Fruit fly (Drosophila melanogaster) whole organism, embryonic: ENCODE results near the gene mAChR-B.
A peak's percentile ranks its signal among the peaks of the same experiment; 100 is the strongest.

ENCODE experiments used
- Bdp1 ChIP-seq: fragments of 200-800 bp; sonication (Bioruptor generic); optimal IDR thresholded peaks from 3 replicates; lab custom pipeline; 2016; ENCODE audit warnings: missing biosample characterization, missing genetic modification characterization
- CG10543 ChIP-seq: fragments of 200-800 bp; sonication (Bioruptor generic); optimal IDR thresholded peaks from 3 replicates; lab custom pipeline; 2017; ENCODE audit warnings: missing biosample characterization, mild to moderate bottlenecking, missing genetic modification characterization, moderate library complexity
- CG11456 ChIP-seq: fragments of 200-800 bp; sonication (Bioruptor generic); IDR thresholded peaks from 3 replicates; pipeline ENCODE4 v1.3.6; 2022; ENCODE audit warnings: missing biosample characterization, missing genetic modification characterization
- CG11723 ChIP-seq: fragments of 200-800 bp; sonication (Bioruptor generic); optimal IDR thresholded peaks from 2 replicates; lab custom pipeline; 2017; ENCODE audit warnings: missing biosample characterization, mild to moderate bottlenecking, missing genetic modification characterization
- CG12391 ChIP-seq: fragments of 200-800 bp; sonication (Bioruptor generic); optimal IDR thresholded peaks from 3 replicates; lab custom pipeline; 2018; ENCODE audit warnings: missing biosample characterization, mild to moderate bottlenecking, missing genetic modification characterization, moderate library complexity
- CG12744 ChIP-seq: fragments of 200-800 bp; sonication (Bioruptor generic); optimal IDR thresholded peaks from 2 replicates; lab custom pipeline; 2016; ENCODE audit warnings: missing biosample characterization, missing genetic modification characterization
- CG13287 ChIP-seq: fragments of 200-800 bp; sonication (Bioruptor generic); IDR thresholded peaks from 2 replicates; pipeline ENCODE4 v1.3.6; 2022; ENCODE audit warnings: missing biosample characterization, missing genetic modification characterization; ENCODE audit not compliant: partially characterized antibody
- CG13624 ChIP-seq: fragments of 200-800 bp; sonication (Bioruptor generic); optimal IDR thresholded peaks from 2 replicates; lab custom pipeline; 2016; ENCODE audit warnings: missing biosample characterization, missing genetic modification characterization
- CG14710 ChIP-seq: fragments of 200-800 bp; sonication (Bioruptor generic); optimal IDR thresholded peaks from 3 replicates; lab custom pipeline; 2019; ENCODE audit warnings: missing biosample characterization, mild to moderate bottlenecking, missing genetic modification characterization, moderate library complexity
- CG15011 ChIP-seq: fragments of 200-800 bp; sonication (Bioruptor generic); optimal IDR thresholded peaks from 3 replicates; lab custom pipeline; 2018; ENCODE audit warnings: missing biosample characterization, mild to moderate bottlenecking, missing genetic modification characterization
- CG15269 ChIP-seq: fragments of 200-800 bp; sonication (Bioruptor generic); optimal IDR thresholded peaks from 2 replicates; lab custom pipeline; 2018; ENCODE audit warnings: missing biosample characterization, mild to moderate bottlenecking, missing genetic modification characterization, moderate library complexity
- CG16813 ChIP-seq: fragments of 200-800 bp; sonication (Bioruptor generic); IDR thresholded peaks from 3 replicates; pipeline ENCODE4 v1.3.6; 2022; ENCODE audit warnings: missing biosample characterization, missing genetic modification characterization; ENCODE audit not compliant: partially characterized antibody
- CG33557 ChIP-seq: fragments of 200-800 bp; sonication (Bioruptor generic); optimal IDR thresholded peaks from 2 replicates; lab custom pipeline; 2019; ENCODE audit warnings: missing biosample characterization, mild to moderate bottlenecking, missing genetic modification characterization, moderate library complexity
- CG34376 ChIP-seq: fragments of 200-800 bp; sonication (Bioruptor generic); optimal IDR thresholded peaks from 2 replicates; lab custom pipeline; 2018; ENCODE audit warnings: missing biosample characterization, mild to moderate bottlenecking, missing genetic modification characterization
- CG4820 ChIP-seq: fragments of 200-800 bp; sonication (Bioruptor generic); optimal IDR thresholded peaks from 3 replicates; lab custom pipeline; 2016; ENCODE audit warnings: missing biosample characterization, missing genetic modification characterization
- CG6175 ChIP-seq: fragments of 200-800 bp; sonication (Bioruptor generic); IDR thresholded peaks from 3 replicates; pipeline ENCODE4 v1.3.6; 2022; ENCODE audit warnings: missing biosample characterization, missing genetic modification characterization
- CG7928 ChIP-seq: fragments of 200-800 bp; sonication (Bioruptor generic); optimal IDR thresholded peaks from 2 replicates; lab custom pipeline; 2017; ENCODE audit warnings: missing biosample characterization, mild to moderate bottlenecking, missing genetic modification characterization
- D19A ChIP-seq: fragments of 200-800 bp; optimal IDR thresholded peaks from 3 replicates; lab custom pipeline; 2019; ENCODE audit warnings: missing biosample characterization, mild to moderate bottlenecking, missing genetic modification characterization, moderate library complexity
- GATAe ChIP-seq: fragments of 200-800 bp; sonication (Bioruptor generic); conservative IDR thresholded peaks from 2 replicates; pipeline ENCODE4 v1.3.6; 2022; ENCODE audit warnings: missing biosample characterization, missing genetic modification characterization
- Hey ChIP-seq: fragments of 200-800 bp; sonication (Bioruptor generic); optimal IDR thresholded peaks from 3 replicates; lab custom pipeline; 2018; ENCODE audit warnings: missing biosample characterization, mild to moderate bottlenecking, missing genetic modification characterization
- Hr51 ChIP-seq, 2 experiments: fragments of 200-800 bp; sonication (Bioruptor generic); optimal IDR thresholded peaks; 2 replicates in 1 of 2; 3 replicates in 1 of 2; lab custom pipeline; 2016 to 2018; ENCODE audit warnings: missing biosample characterization in 2 of 2, missing genetic modification characterization in 2 of 2, mild to moderate bottlenecking in 1 of 2, moderate library complexity in 1 of 2
- Hr78 ChIP-seq, 2 experiments: fragments of 200-800 bp in 1 of 2; fragments of >200 bp in 1 of 2; sonication (Bioruptor generic) in 1 of 2; optimal IDR thresholded peaks; 2 replicates each; lab custom pipeline; 2017 to 2019; ENCODE audit warnings: missing biosample characterization in 2 of 2, missing genetic modification characterization in 2 of 2, mild to moderate bottlenecking in 1 of 2, moderate library complexity in 1 of 2
- Lhr ChIP-seq: fragments of 200-800 bp; sonication (Bioruptor generic); optimal IDR thresholded peaks from 3 replicates; lab custom pipeline; 2017; ENCODE audit warnings: mild to moderate bottlenecking, missing biosample characterization, missing genetic modification reagents, missing genetic modification characterization
- Nf-YC ChIP-seq: fragments of 200-800 bp; optimal IDR thresholded peaks from 3 replicates; lab custom pipeline; 2019; ENCODE audit warnings: missing biosample characterization, mild to moderate bottlenecking, missing genetic modification characterization, moderate library complexity
- Xbp1 ChIP-seq: fragments of 200-800 bp; sonication (Bioruptor generic); optimal IDR thresholded peaks from 3 replicates; lab custom pipeline; 2016; ENCODE audit warnings: missing biosample characterization, mild to moderate bottlenecking, missing genetic modification characterization
- Xrp1 ChIP-seq: fragments of 200-800 bp; sonication (Bioruptor generic); IDR thresholded peaks from 2 replicates; pipeline ENCODE4 v1.3.6; 2022; ENCODE audit warnings: missing biosample characterization, missing genetic modification characterization
- bbx ChIP-seq: fragments of 200-800 bp; sonication (Bioruptor generic); IDR thresholded peaks from 2 replicates; pipeline ENCODE4 v1.3.6; 2022; ENCODE audit warnings: missing biosample characterization, missing genetic modification characterization; ENCODE audit not compliant: partially characterized antibody
- chif ChIP-seq, 2 experiments: fragments of 200-800 bp; sonication (Bioruptor generic); optimal IDR thresholded peaks; 3 replicates each; lab custom pipeline; 2016; ENCODE audit warnings: missing biosample characterization in 2 of 2, missing genetic modification characterization in 2 of 2
- chn ChIP-seq: fragments of 200-800 bp; sonication (Bioruptor generic); optimal IDR thresholded peaks from 2 replicates; lab custom pipeline; 2016; ENCODE audit warnings: missing biosample characterization, missing genetic modification characterization
- dmrt11E ChIP-seq: fragments of 200-800 bp; sonication (Bioruptor generic); optimal IDR thresholded peaks from 3 replicates; lab custom pipeline; 2018; ENCODE audit warnings: missing biosample characterization, mild to moderate bottlenecking, missing genetic modification characterization, moderate library complexity
- dmrt99B ChIP-seq: fragments of 200-800 bp; sonication (Bioruptor generic); optimal IDR thresholded peaks from 2 replicates; lab custom pipeline; 2018; ENCODE audit warnings: missing biosample characterization, mild to moderate bottlenecking, missing genetic modification characterization, moderate library complexity
- ems ChIP-seq: fragments of 200-800 bp; sonication (Bioruptor generic); optimal IDR thresholded peaks from 3 replicates; lab custom pipeline; 2016; ENCODE audit warnings: missing biosample characterization, missing genetic modification characterization
- fd64A ChIP-seq: fragments of 200-800 bp; sonication (Bioruptor generic); optimal IDR thresholded peaks from 3 replicates; lab custom pipeline; 2018; ENCODE audit warnings: missing biosample characterization, mild to moderate bottlenecking, missing genetic modification characterization
- fu2 ChIP-seq: fragments of 200-800 bp; sonication (Bioruptor generic); optimal IDR thresholded peaks from 2 replicates; lab custom pipeline; 2016; ENCODE audit warnings: missing biosample characterization, missing genetic modification characterization
- nerfin-1 ChIP-seq: fragments of 200-800 bp; sonication (Bioruptor generic); optimal IDR thresholded peaks from 3 replicates; lab custom pipeline; 2019; ENCODE audit warnings: missing biosample characterization, mild to moderate bottlenecking, missing genetic modification characterization, moderate library complexity
- nerfin-2 ChIP-seq: fragments of 200-800 bp; sonication (Bioruptor generic); IDR thresholded peaks from 2 replicates; pipeline ENCODE4 v1.3.6; 2022; ENCODE audit warnings: missing biosample characterization, missing genetic modification characterization; ENCODE audit not compliant: partially characterized antibody
- oc ChIP-seq: fragments of 200-800 bp; sonication (Bioruptor generic); optimal IDR thresholded peaks from 2 replicates; lab custom pipeline; 2018; ENCODE audit warnings: missing biosample characterization, mild to moderate bottlenecking, missing genetic modification characterization, moderate library complexity
- pzg ChIP-seq: fragments of 200-800 bp; sonication (Bioruptor generic); optimal IDR thresholded peaks from 3 replicates; lab custom pipeline; 2018; ENCODE audit warnings: missing biosample characterization, mild to moderate bottlenecking, missing genetic modification characterization, moderate library complexity
- schlank ChIP-seq: fragments of 200-800 bp; sonication (Bioruptor generic); optimal IDR thresholded peaks from 2 replicates; lab custom pipeline; 2018; ENCODE audit warnings: missing biosample characterization, mild to moderate bottlenecking, missing genetic modification characterization
- scrt ChIP-seq: fragments of 200-800 bp; sonication (Bioruptor generic); optimal IDR thresholded peaks from 2 replicates; lab custom pipeline; 2018; ENCODE audit warnings: missing biosample characterization, mild to moderate bottlenecking, missing genetic modification characterization, moderate library complexity
- sna ChIP-seq: fragments of 200-800 bp; sonication (Bioruptor generic); IDR thresholded peaks from 2 replicates; pipeline ENCODE4 v1.3.6; 2022; ENCODE audit warnings: missing biosample characterization, missing genetic modification characterization; ENCODE audit not compliant: partially characterized antibody
- tap ChIP-seq: fragments of 200-800 bp; optimal IDR thresholded peaks from 3 replicates; lab custom pipeline; 2019; ENCODE audit warnings: missing biosample characterization, mild to moderate bottlenecking, missing genetic modification characterization, moderate library complexity
- tna ChIP-seq: fragments of 200-800 bp; sonication (Bioruptor generic); IDR thresholded peaks from 2 replicates; pipeline ENCODE4 v1.3.6; 2022; ENCODE audit warnings: missing biosample characterization, missing genetic modification characterization; ENCODE audit not compliant: partially characterized antibody
- twi ChIP-seq: fragments of 200-800 bp; optimal IDR thresholded peaks from 2 replicates; lab custom pipeline; 2019; ENCODE audit warnings: missing biosample characterization, mild to moderate bottlenecking, missing genetic modification characterization, moderate library complexity
- unc-4 ChIP-seq: fragments of 200-800 bp; sonication (Bioruptor generic); IDR thresholded peaks from 2 replicates; pipeline ENCODE4 v1.3.6; 2022; ENCODE audit warnings: missing biosample characterization, missing genetic modification characterization; ENCODE audit not compliant: partially characterized antibody
- usp ChIP-seq: fragments of >200 bp; optimal IDR thresholded peaks from 2 replicates; lab custom pipeline; 2017; ENCODE audit warnings: missing biosample characterization, missing genetic modification characterization
- wek ChIP-seq: fragments of 200-800 bp; sonication (Bioruptor generic); optimal IDR thresholded peaks from 3 replicates; lab custom pipeline; 2018; ENCODE audit warnings: missing biosample characterization, mild to moderate bottlenecking, missing genetic modification characterization, moderate library complexity

Gene mAChR-B

dm6 chr3R:8113833-8114673, 55.0 kb downstream of the mAChR-B start (continued):
- no peak for TF ChIP-seq usp (GFP tag; lab: Kevin White, UChicago)
- peak; percentile 18 for TF ChIP-seq wek (GFP tag; lab: Kevin White, UChicago)
- TF ChIP-seq tna (GFP tag; lab: Robert Waterston, UW), result no peak
- no peak for TF ChIP-seq CG16813 (GFP tag; lab: Robert Waterston, UW)
- TF ChIP-seq ems (GFP tag; lab: Kevin White, UChicago), result peak; percentile 86
- peak; percentile 86 for TF ChIP-seq dmrt99B
- peak; percentile 92 for TF ChIP-seq Xrp1 (GFP tag; lab: Robert Waterston, UW)
- TF ChIP-seq CG15011 (GFP tag; lab: Kevin White, UChicago), result peak; percentile 82
- peak; percentile 86 for TF ChIP-seq CG15269 (tag; lab: Kevin White, UChicago)
- TF ChIP-seq CG11456 (GFP tag; lab: Robert Waterston, UW), result peak; percentile 81
- TF ChIP-seq tap (tag; lab: Kevin White, UChicago), result peak; percentile 87
- peak; percentile 72 for TF ChIP-seq CG10543
- no peak for TF ChIP-seq bbx (GFP tag; lab: Robert Waterston, UW)
- TF ChIP-seq pzg (GFP tag; lab: Kevin White, UChicago), result no peak
- no peak for TF ChIP-seq nerfin-2 (GFP tag; lab: Robert Waterston, UW)
- TF ChIP-seq CG12744, result peak; percentile 84
- peak; percentile 13 for TF ChIP-seq CG33557
- TF ChIP-seq CG11723 (GFP tag; lab: Kevin White, UChicago), result peak; percentile 56
- TF ChIP-seq fu2, result peak; percentile 67
- TF ChIP-seq CG13287 (GFP tag; lab: Robert Waterston, UW), result no peak
- TF ChIP-seq D19A (tag; lab: Kevin White, UChicago), result peak; percentile 79
- TF ChIP-seq CG13624 (GFP tag; lab: Kevin White, UChicago), result peak; percentile 86
- peak in 1 of 2 experiments; percentile 39 for TF ChIP-seq Hr78 (GFP tag; optimal IDR thresholded peaks at IDR 0.05; lab: Kevin White, UChicago)
- peak; percentile 27 for TF ChIP-seq nerfin-1
- TF ChIP-seq Bdp1 (GFP tag; lab: Kevin White, UChicago), result peak; percentile 52
- peak; percentile 32 for TF ChIP-seq schlank (tag; lab: Kevin White, UChicago)
- TF ChIP-seq Nf-YC (tag; lab: Kevin White, UChicago), result peak; percentile 31
- TF ChIP-seq CG14710 (tag; lab: Kevin White, UChicago), result peak; percentile 77
- peak; percentile 21 for TF ChIP-seq CG34376 (GFP tag; lab: Kevin White, UChicago)
- peak; percentile 78 for TF ChIP-seq oc (tag; lab: Kevin White, UChicago)
- peak; percentile 80 for TF ChIP-seq Xbp1
- peak; percentile 83 for TF ChIP-seq chn
- TF ChIP-seq sna (GFP tag; lab: Robert Waterston, UW), result no peak
- no peak for TF ChIP-seq Hey (tag; lab: Kevin White, UChicago)
- TF ChIP-seq Lhr (GFP tag; lab: Kevin White, UChicago), result peak; percentile 20
- peak; percentile 76 for TF ChIP-seq dmrt11E
- peak; percentile 49 for TF ChIP-seq twi
- TF ChIP-seq CG6175 (GFP tag; lab: Robert Waterston, UW), result peak; percentile 63
- TF ChIP-seq Hr51 (GFP tag; optimal IDR thresholded peaks at IDR 0.05; lab: Kevin White, UChicago), result peak; percentile 81 to 83
- TF ChIP-seq scrt, result peak; percentile 90
- no peak for TF ChIP-seq unc-4 (GFP tag; lab: Robert Waterston, UW)
- peak; percentile 29 for TF ChIP-seq CG7928 (GFP tag; lab: Kevin White, UChicago)
- TF ChIP-seq CG12391, result peak; percentile 90
- peak; percentile 73 for TF ChIP-seq CG4820 (GFP tag; lab: Kevin White, UChicago)
- peak; percentile 85 to 88 for TF ChIP-seq chif (GFP tag; optimal IDR thresholded peaks at IDR 0.05; lab: Kevin White, UChicago)
- no peak for TF ChIP-seq GATAe (GFP tag; lab: Robert Waterston, UW)
- peak; percentile 64 for TF ChIP-seq fd64A (GFP tag; lab: Kevin White, UChicago)
